Worm (Caenorhabditis elegans): ENCODE data around the gene F28G4.4.

ce11 chrV:16237223-16237622 is 48.5 kb downstream of the F28G4.4 start, which contains the start of gene F21H7.5:
- TF ChIP-seq W03F9.2 (tag; optimal IDR thresholded peaks at IDR 0.05): no peak
- TF ChIP-seq dao-5 (tag; optimal IDR thresholded peaks at IDR 0.05): no peak

Data from whole organism, L4/young adult.